Worm (Caenorhabditis elegans): ENCODE results near the gene srv-1.

The srv-1 gene

DNA sequence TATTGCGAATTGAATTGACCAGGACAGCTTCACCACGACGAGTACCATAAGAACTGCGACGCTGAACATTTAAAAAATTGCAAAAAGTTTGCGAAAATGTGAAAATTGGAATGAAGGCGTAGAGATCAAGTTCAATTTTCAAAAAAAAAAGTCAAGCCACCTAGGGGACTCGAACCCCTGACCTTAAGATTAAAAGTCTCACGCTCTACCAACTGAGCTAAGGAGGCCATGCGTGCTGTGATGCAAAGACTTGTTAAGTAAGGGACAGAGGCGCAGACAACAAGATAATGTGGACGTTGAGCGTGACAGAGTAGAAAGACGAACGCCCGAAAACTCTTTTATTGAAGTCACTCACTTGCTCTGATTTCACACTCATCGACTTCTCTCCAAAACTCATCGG, 37.4 kb downstream of the srv-1 start:
- TF ChIP-seq sea-2 (GFP tag; IDR thresholded peaks at IDR 0.05) (no peak), mxl-1 (tag; optimal IDR thresholded peaks at IDR 0.05) (peak; percentile 77), nhr-90 (tag; optimal IDR thresholded peaks at IDR 0.05) (peak; percentile 86), ceh-58 (GFP tag; IDR thresholded peaks at IDR 0.05) (no peak), Y79H2A.3 (GFP tag; conservative IDR thresholded peaks at IDR 0.05) (peak; percentile 72; the same call in 1 of the 2 replicates), Y53F4B.3 (GFP tag; IDR thresholded peaks at IDR 0.05) (peak; percentile 83; the same call in 1 of the 2 replicates), nhr-80 (tag; optimal IDR thresholded peaks at IDR 0.05) (peak; percentile 8), nhr-179 (tag; optimal IDR thresholded peaks at IDR 0.05) (no peak), ceh-100 (GFP tag; IDR thresholded peaks at IDR 0.05) (0 out of 2 replicates have a peak, but pooled peaks have one; percentile 56), bed-2 (GFP tag; IDR thresholded peaks at IDR 0.05) (no peak), Y53G8AR.9 (GFP tag; conservative IDR thresholded peaks at IDR 0.05) (peak; percentile 62; the same call in 1 of the 2 replicates), nfya-1 (tag; optimal IDR thresholded peaks at IDR 0.05; ENCODE audit: borderline replicate concordance, insufficient read depth) (no peak), K11D2.4 (GFP tag; IDR thresholded peaks at IDR 0.05) (no peak; the same call in 1 of the 2 replicates), ztf-18 (tag; optimal IDR thresholded peaks at IDR 0.05) (peak; percentile 78), madf-3 (GFP tag; IDR thresholded peaks at IDR 0.05) (peak; percentile 77; the same call in 1 of the 2 replicates), akir-1 (GFP tag; optimal IDR thresholded peaks at IDR 0.05) (peak; percentile 6), attf-6 (GFP tag; IDR thresholded peaks at IDR 0.05) (no peak), lag-1 (GFP tag; IDR thresholded peaks at IDR 0.05) (0 out of 2 replicates have a peak, but pooled peaks have one; percentile 62), lir-1 (GFP tag; conservative IDR thresholded peaks at IDR 0.05) (peak; percentile 38; the same call in 1 of the 2 replicates), snpc-4 (GFP tag; optimal IDR thresholded peaks at IDR 0.05) (peak; percentile 61), snpc-4 (tag; optimal IDR thresholded peaks at IDR 0.05) (peak in 1 of 4 experiments; percentile 54), somi-1 (GFP tag; optimal IDR thresholded peaks at IDR 0.05) (peak; percentile 26), ztf-22 (GFP tag; optimal IDR thresholded peaks at IDR 0.05) (no peak), lsy-27 (tag; optimal IDR thresholded peaks at IDR 0.05; ENCODE audit: borderline replicate concordance, insufficient read depth) (peak; percentile 64), egl-44 (GFP tag; IDR thresholded peaks at IDR 0.05) (peak; percentile 70; the same call in 1 of the 2 replicates), efl-1 (GFP tag; optimal IDR thresholded peaks at IDR 0.05) (peak; percentile 30), lsl-1 (GFP tag; optimal IDR thresholded peaks at IDR 0.05) (peak; percentile 39), egl-18 (GFP tag; IDR thresholded peaks at IDR 0.05) (no peak), hmg-1.2 (GFP tag; IDR thresholded peaks at IDR 0.05) (peak; percentile 85), tbp1 (GFP tag; optimal IDR thresholded peaks at IDR 0.05) (peak; percentile 99), atf-7 (tag; optimal IDR thresholded peaks at IDR 0.05) (no peak), C06A6.2 (GFP tag; conservative IDR thresholded peaks at IDR 0.05) (peak; percentile 62), rec-8 (tag; optimal IDR thresholded peaks at IDR 0.05) (peak; percentile 36 to 83), nfya-2 (GFP tag; IDR thresholded peaks at IDR 0.05) (no peak), ztf-3 (GFP tag; optimal IDR thresholded peaks at IDR 0.05) (no peak), madf-6 (GFP tag; IDR thresholded peaks at IDR 0.05) (no peak), Y56A3A.18 (GFP tag; IDR thresholded peaks at IDR 0.05) (peak; percentile 92), K12H6.12 (tag; optimal IDR thresholded peaks at IDR 0.05) (peak; percentile 53), pha-4 (tag; optimal IDR thresholded peaks at IDR 0.05) (no peak), aptf-3 (GFP tag; IDR thresholded peaks at IDR 0.05) (no peak), tbx-9 (tag; optimal IDR thresholded peaks at IDR 0.05; ENCODE audit: borderline replicate concordance) (no peak), ztf-28 (GFP tag; IDR thresholded peaks at IDR 0.05) (peak; percentile 73), aptf-2 (GFP tag; conservative IDR thresholded peaks at IDR 0.05) (0 out of 2 replicates have a peak, but pooled peaks have one; percentile 30), nhr-27 (tag; optimal IDR thresholded peaks at IDR 0.05) (peak; percentile 40), hrde-1 (tag; optimal IDR thresholded peaks at IDR 0.05; ENCODE audit: borderline replicate concordance) (peak; percentile 85), xnd-1 (tag; optimal IDR thresholded peaks at IDR 0.05) (no peak), ceh-40 (GFP tag; IDR thresholded peaks at IDR 0.05) (0 out of 2 replicates have a peak, but pooled peaks have one; percentile 62), chd-7 (tag; optimal IDR thresholded peaks at IDR 0.05) (peak; percentile 58)

Measured in whole organism, young adult.